Fruit fly (Drosophila melanogaster): ENCODE measurements around the gene Hel25E.

DNA sequence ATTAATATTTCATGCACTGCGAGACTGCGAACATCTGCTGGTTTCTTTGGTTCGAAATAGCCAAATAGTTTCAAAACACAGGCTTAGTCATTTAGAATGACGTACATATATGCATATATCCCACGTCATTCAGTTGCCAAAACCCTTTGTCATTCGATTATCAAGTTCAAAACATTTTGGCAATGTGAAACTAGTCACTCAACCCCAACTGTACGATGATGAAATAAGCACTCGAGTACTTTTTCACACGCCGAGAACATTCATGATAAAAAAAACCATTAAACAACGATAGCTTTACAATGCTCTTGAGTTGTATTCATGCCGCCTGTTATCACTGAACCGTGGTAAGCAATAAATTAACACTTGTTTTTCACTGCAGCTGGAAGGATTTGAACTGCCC lies 21.4 kb downstream of the Hel25E start:
- TF ChIP-seq gl (tag; optimal IDR thresholded peaks at IDR 0.05) (no peak), EcR (GFP tag; optimal IDR thresholded peaks at IDR 0.05) (no peak), CG17806 (tag; optimal IDR thresholded peaks at IDR 0.05) (no peak), fd96Ca (GFP tag; IDR thresholded peaks at IDR 0.05) (peak; percentile 51; the same call in 1 of the 3 replicates), CG34367 (tag; optimal IDR thresholded peaks at IDR 0.05) (no peak), CG15710 (tag; optimal IDR thresholded peaks at IDR 0.05) (no peak), CG14655 (GFP tag; optimal IDR thresholded peaks at IDR 0.05) (no peak), Pif1B (GFP tag; optimal IDR thresholded peaks at IDR 0.05) (no peak), rn (GFP tag; IDR thresholded peaks at IDR 0.05) (no peak), CG9948 (tag; optimal IDR thresholded peaks at IDR 0.05) (no peak), CG8159 (tag; optimal IDR thresholded peaks at IDR 0.05) (no peak)
